Worm (Caenorhabditis elegans) whole organism, L3 larva: ENCODE results near the gene slc-17.8.

Experiments
- ama-1 ChIP-seq: fragments of 150-350 bp; optimal IDR thresholded peaks from 2 replicates; lab custom pipeline; 2018
- jun-1 ChIP-seq: fragments of 150-350 bp; optimal IDR thresholded peaks from 2 replicates; lab custom pipeline; 2014; ENCODE audit warnings: missing biosample characterization, missing genetic modification reagents, missing genetic modification characterization
- nfya-1 ChIP-seq: sonication (generic microtip); optimal IDR thresholded peaks from 2 replicates; lab custom pipeline; 2017; ENCODE audit warnings: missing genetic modification characterization, mild to moderate bottlenecking, missing compliant biosample characterization, antibody characterized with exemption, moderate library complexity; ENCODE audit not compliant: insufficient read depth
- nhr-25 ChIP-seq: sonication (generic microtip); optimal IDR thresholded peaks from 2 replicates; lab custom pipeline; 2017; ENCODE audit warnings: missing biosample characterization, missing genetic modification characterization
- nhr-76 ChIP-seq: fragments of 150-350 bp; sonication (generic microtip); optimal IDR thresholded peaks from 5 replicates; lab custom pipeline; 2014; ENCODE audit warnings: missing biosample characterization, missing genetic modification characterization
- tbx-2 ChIP-seq: sonication (generic microtip); optimal IDR thresholded peaks from 2 replicates; lab custom pipeline; 2016; ENCODE audit warnings: mild to moderate bottlenecking, missing genetic modification characterization, missing compliant biosample characterization
- ztf-11 ChIP-seq: fragments of 150-350 bp; optimal IDR thresholded peaks from 2 replicates; lab custom pipeline; 2014; ENCODE audit warnings: missing biosample characterization, missing genetic modification characterization

DNA sequence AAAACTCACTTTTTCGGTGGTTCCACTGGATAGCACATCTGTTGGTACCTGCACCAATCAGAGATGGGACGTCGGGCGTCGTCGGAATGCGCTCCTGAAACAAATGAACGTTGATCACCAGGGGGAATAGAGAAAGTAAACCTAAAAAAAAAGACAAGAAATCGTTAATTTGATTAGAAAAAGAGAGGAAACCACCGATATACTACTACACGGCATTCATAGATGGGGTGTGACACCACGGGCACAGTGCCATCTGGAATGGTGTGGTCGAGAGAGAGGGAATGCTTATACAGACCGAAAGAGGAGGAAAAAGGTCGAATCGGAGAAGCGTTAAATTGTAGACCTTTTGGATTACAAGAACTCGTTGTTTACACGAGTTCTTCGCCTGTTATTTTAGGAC lies 42.7 kb upstream of the slc-17.8 start, which contains the start of gene C10B5.3:
- TF ChIP-seq nhr-25 (tag; lab: Kevin White, UChicago) (no peak), ztf-11 (tag; lab: Kevin White, UChicago) (no peak), nfya-1 (tag; lab: Kevin White, UChicago) (no peak), jun-1 (tag; lab: Kevin White, UChicago) (no peak), tbx-2 (no peak), ama-1 (lab: Kevin White, UChicago) (no peak), nhr-76 (tag; lab: Kevin White, UChicago) (no peak)
